Fruit fly (Drosophila melanogaster) whole organism, embryonic: Measurements from ENCODE around the gene CG17777.

ENCODE experiments used
- Aef1 ChIP-seq: fragments of 200-800 bp; sonication (Bioruptor generic); IDR thresholded peaks from 3 replicates; pipeline ENCODE4 v1.3.6; 2022; ENCODE audit warnings: missing biosample characterization, missing genetic modification characterization
- BEAF-32 ChIP-seq: fragments of 200-800 bp; sonication (Bioruptor generic); optimal IDR thresholded peaks from 3 replicates; lab custom pipeline; 2017; ENCODE audit warnings: missing biosample characterization, missing genetic modification characterization, mild to moderate bottlenecking, moderate library complexity, missing genetic modification reagents
- Bteb2 ChIP-seq: fragments of 200-800 bp; sonication (Bioruptor generic); optimal IDR thresholded peaks from 2 replicates; lab custom pipeline; 2016; ENCODE audit warnings: missing biosample characterization, missing genetic modification characterization
- C15 ChIP-seq: fragments of 200-800 bp; sonication (Bioruptor generic); IDR thresholded peaks from 3 replicates; pipeline ENCODE4 v1.3.6; 2022; ENCODE audit warnings: missing biosample characterization, missing genetic modification characterization
- CG10274 ChIP-seq: fragments of 200-800 bp; sonication (Bioruptor generic); optimal IDR thresholded peaks from 3 replicates; lab custom pipeline; 2017; ENCODE audit warnings: missing biosample characterization, mild to moderate bottlenecking, missing genetic modification characterization
- CG10366 ChIP-seq: fragments of 200-800 bp; sonication (Bioruptor generic); IDR thresholded peaks from 2 replicates; pipeline ENCODE4 v1.3.6; 2022; ENCODE audit warnings: missing biosample characterization, missing genetic modification characterization
- CG15011 ChIP-seq: fragments of 200-800 bp; sonication (Bioruptor generic); optimal IDR thresholded peaks from 3 replicates; lab custom pipeline; 2018; ENCODE audit warnings: missing biosample characterization, mild to moderate bottlenecking, missing genetic modification characterization
- CG17328 ChIP-seq: fragments of 200-800 bp; sonication (Bioruptor generic); IDR thresholded peaks from 2 replicates; pipeline ENCODE4 v1.3.6; 2022; ENCODE audit warnings: missing biosample characterization, missing genetic modification characterization
- CG2889 ChIP-seq: fragments of 200-800 bp; sonication (Bioruptor generic); IDR thresholded peaks from 3 replicates; pipeline ENCODE4 v1.3.6; 2022; ENCODE audit warnings: missing biosample characterization, missing genetic modification characterization
- CG3065 ChIP-seq: fragments of 200-800 bp; sonication (Bioruptor generic); optimal IDR thresholded peaks from 2 replicates; lab custom pipeline; 2016; ENCODE audit warnings: missing biosample characterization, missing genetic modification characterization
- CG32532 ChIP-seq: fragments of 200-800 bp; sonication (Bioruptor generic); IDR thresholded peaks from 2 replicates; pipeline ENCODE4 v1.3.6; 2022; ENCODE audit warnings: missing biosample characterization, missing genetic modification characterization
- CG3407 ChIP-seq: fragments of 200-800 bp; sonication (Bioruptor generic); optimal IDR thresholded peaks from 2 replicates; lab custom pipeline; 2018; ENCODE audit warnings: missing biosample characterization, mild to moderate bottlenecking, missing genetic modification characterization
- CG34224 ChIP-seq: fragments of 200-800 bp; sonication (Bioruptor generic); IDR thresholded peaks from 3 replicates; pipeline ENCODE4 v1.3.6; 2022; ENCODE audit warnings: missing biosample characterization, missing genetic modification characterization; ENCODE audit not compliant: partially characterized antibody
- CG43689 ChIP-seq: fragments of 200-800 bp; sonication (Bioruptor generic); IDR thresholded peaks from 2 replicates; pipeline ENCODE4 v1.3.6; 2022; ENCODE audit warnings: missing biosample characterization, missing genetic modification characterization
- CG6683 ChIP-seq: fragments of 200-800 bp; sonication (Bioruptor generic); optimal IDR thresholded peaks from 2 replicates; lab custom pipeline; 2017; ENCODE audit warnings: missing biosample characterization, mild to moderate bottlenecking, missing genetic modification characterization, missing genetic modification reagents
- CG8089 ChIP-seq: fragments of 200-800 bp; sonication (Bioruptor generic); optimal IDR thresholded peaks from 3 replicates; lab custom pipeline; 2016; ENCODE audit warnings: missing biosample characterization, missing genetic modification characterization
- CG8765 ChIP-seq: fragments of 200-800 bp; sonication (Bioruptor generic); IDR thresholded peaks from 2 replicates; pipeline ENCODE4 v1.3.6; 2022; ENCODE audit warnings: missing biosample characterization, missing genetic modification characterization
- CG9797 ChIP-seq: fragments of 200-800 bp; sonication (Bioruptor generic); optimal IDR thresholded peaks from 3 replicates; lab custom pipeline; 2018; ENCODE audit warnings: missing biosample characterization, mild to moderate bottlenecking, missing genetic modification characterization
- CG9932 ChIP-seq: fragments of 200-800 bp; sonication (Bioruptor generic); IDR thresholded peaks from 2 replicates; pipeline ENCODE4 v1.3.6; 2022; ENCODE audit warnings: missing biosample characterization, missing genetic modification characterization
- CkIIα-i1 ChIP-seq: fragments of 200-800 bp; sonication (Bioruptor generic); IDR thresholded peaks from 2 replicates; pipeline ENCODE4 v1.3.6; 2022; ENCODE audit warnings: missing biosample characterization, missing genetic modification characterization
- Deaf1 ChIP-seq: fragments of 200-800 bp; optimal IDR thresholded peaks from 3 replicates; lab custom pipeline; 2019; ENCODE audit warnings: missing biosample characterization, mild to moderate bottlenecking, missing genetic modification characterization, moderate library complexity
- Fer2 ChIP-seq: fragments of 200-800 bp; sonication (Bioruptor generic); optimal IDR thresholded peaks from 2 replicates; lab custom pipeline; 2018; ENCODE audit warnings: missing biosample characterization, mild to moderate bottlenecking, missing genetic modification characterization, moderate library complexity
- Jarid2 ChIP-seq: fragments of 200-800 bp; sonication (Bioruptor generic); optimal IDR thresholded peaks from 3 replicates; lab custom pipeline; 2017; ENCODE audit warnings: mild to moderate bottlenecking, missing biosample characterization, missing genetic modification reagents, missing genetic modification characterization
- NC2β ChIP-seq: fragments of 200-800 bp; sonication (Bioruptor generic); optimal IDR thresholded peaks from 2 replicates; lab custom pipeline; 2016; ENCODE audit warnings: missing biosample characterization, missing genetic modification characterization
- Nf-YC ChIP-seq: fragments of 200-800 bp; optimal IDR thresholded peaks from 3 replicates; lab custom pipeline; 2019; ENCODE audit warnings: missing biosample characterization, mild to moderate bottlenecking, missing genetic modification characterization, moderate library complexity
- Oaz ChIP-seq: fragments of 200-800 bp; sonication (Bioruptor generic); IDR thresholded peaks from 2 replicates; pipeline ENCODE4 v1.3.6; 2022; ENCODE audit warnings: missing biosample characterization, missing genetic modification characterization
- Optix ChIP-seq: fragments of 200-800 bp; sonication (Bioruptor generic); IDR thresholded peaks from 3 replicates; pipeline ENCODE4 v1.3.6; 2022; ENCODE audit warnings: missing biosample characterization, missing genetic modification characterization
- Ravus ChIP-seq: fragments of 200-800 bp; sonication (Bioruptor generic); IDR thresholded peaks from 2 replicates; pipeline ENCODE4 v1.3.6; 2022; ENCODE audit warnings: missing biosample characterization, missing genetic modification characterization
- Side ChIP-seq: fragments of 200-800 bp; sonication (Bioruptor generic); optimal IDR thresholded peaks from 2 replicates; lab custom pipeline; 2016; ENCODE audit warnings: missing biosample characterization, missing genetic modification characterization
- bbx ChIP-seq: fragments of 200-800 bp; sonication (Bioruptor generic); IDR thresholded peaks from 2 replicates; pipeline ENCODE4 v1.3.6; 2022; ENCODE audit warnings: missing biosample characterization, missing genetic modification characterization; ENCODE audit not compliant: partially characterized antibody
- cas ChIP-seq: fragments of 200-800 bp; sonication (Bioruptor generic); IDR thresholded peaks from 2 replicates; pipeline ENCODE4 v1.3.6; 2022; ENCODE audit warnings: missing biosample characterization, missing genetic modification characterization
- cwo ChIP-seq: fragments of 200-800 bp; sonication (Bioruptor generic); optimal IDR thresholded peaks from 3 replicates; lab custom pipeline; 2017; ENCODE audit warnings: missing biosample characterization, missing genetic modification characterization, mild to moderate bottlenecking, moderate library complexity, missing genetic modification reagents
- gce ChIP-seq: fragments of 200-800 bp; sonication (Bioruptor generic); IDR thresholded peaks from 3 replicates; pipeline ENCODE4 v1.3.6; 2022; ENCODE audit warnings: missing biosample characterization, missing genetic modification characterization
- gcm ChIP-seq: fragments of 200-800 bp; sonication (Bioruptor generic); optimal IDR thresholded peaks from 2 replicates; lab custom pipeline; 2019; ENCODE audit warnings: missing biosample characterization, mild to moderate bottlenecking, missing genetic modification characterization, moderate library complexity
- grn ChIP-seq: fragments of 200-800 bp; sonication (Bioruptor generic); optimal IDR thresholded peaks from 3 replicates; lab custom pipeline; 2017; ENCODE audit warnings: missing biosample characterization, missing genetic modification characterization
- gro ChIP-seq: fragments of 200-800 bp; sonication (Bioruptor generic); optimal IDR thresholded peaks from 2 replicates; lab custom pipeline; 2016; ENCODE audit warnings: missing biosample characterization, missing genetic modification characterization
- gsb-n ChIP-seq: fragments of 200-800 bp; sonication (Bioruptor generic); optimal IDR thresholded peaks from 3 replicates; lab custom pipeline; 2018; ENCODE audit warnings: missing biosample characterization, mild to moderate bottlenecking, missing genetic modification characterization
- jigr1 ChIP-seq: fragments of 200-800 bp; sonication (Bioruptor generic); IDR thresholded peaks from 3 replicates; pipeline ENCODE4 v1.3.6; 2022; ENCODE audit warnings: missing biosample characterization, missing genetic modification characterization
- jumu ChIP-seq: fragments of 200-800 bp; sonication (Bioruptor generic); optimal IDR thresholded peaks from 3 replicates; lab custom pipeline; 2016; ENCODE audit warnings: missing biosample characterization, missing genetic modification characterization
- kah ChIP-seq: fragments of 200-800 bp; sonication (Bioruptor generic); optimal IDR thresholded peaks from 2 replicates; lab custom pipeline; 2018; ENCODE audit warnings: missing biosample characterization, mild to moderate bottlenecking, missing genetic modification characterization
- klu ChIP-seq: fragments of 200-800 bp; sonication (Bioruptor generic); IDR thresholded peaks from 2 replicates; pipeline ENCODE4 v1.3.6; 2022; ENCODE audit warnings: missing biosample characterization, missing genetic modification characterization
- lilli ChIP-seq: fragments of 200-800 bp; sonication (Bioruptor generic); optimal IDR thresholded peaks from 3 replicates; lab custom pipeline; 2016; ENCODE audit warnings: missing biosample characterization, missing genetic modification characterization
- odd ChIP-seq: fragments of 200-800 bp; sonication (Bioruptor generic); optimal IDR thresholded peaks from 2 replicates; lab custom pipeline; 2017; ENCODE audit warnings: missing biosample characterization, mild to moderate bottlenecking, missing genetic modification characterization
- p53 ChIP-seq: fragments of 200-800 bp; sonication (Bioruptor generic); optimal IDR thresholded peaks from 2 replicates; lab custom pipeline; 2016; ENCODE audit warnings: missing biosample characterization, missing genetic modification characterization
- pita ChIP-seq: fragments of 200-800 bp; sonication (Bioruptor generic); optimal IDR thresholded peaks from 2 replicates; lab custom pipeline; 2017; ENCODE audit warnings: missing biosample characterization, mild to moderate bottlenecking, missing genetic modification characterization
- prd ChIP-seq, 3 experiments: fragments of >200 bp in 2 of 3; fragments of 200-800 bp in 1 of 3; sonication (Bioruptor generic) in 1 of 3; optimal IDR thresholded peaks in 2 of 3; IDR thresholded peaks in 1 of 3; 2 replicates in 2 of 3; 3 replicates in 1 of 3; pipeline versions ENCODE4 v1.3.6 to Lab custom; 2017 to 2022; ENCODE audit warnings: missing biosample characterization in 1 of 3, missing genetic modification characterization in 1 of 3
- ranshi ChIP-seq: fragments of 200-800 bp; sonication (Bioruptor generic); IDR thresholded peaks from 2 replicates; pipeline ENCODE4 v1.3.6; 2022; ENCODE audit warnings: missing biosample characterization, missing genetic modification characterization
- seq ChIP-seq: fragments of 200-800 bp; sonication (Bioruptor generic); IDR thresholded peaks from 2 replicates; pipeline ENCODE4 v1.3.6; 2022; ENCODE audit warnings: missing biosample characterization, missing genetic modification characterization
- so ChIP-seq: fragments of 200-800 bp; sonication (Bioruptor generic); IDR thresholded peaks from 3 replicates; pipeline ENCODE4 v1.3.6; 2022; ENCODE audit warnings: missing biosample characterization, missing genetic modification characterization
- ttk ChIP-seq: fragments of 200-800 bp; sonication (Bioruptor generic); IDR thresholded peaks from 2 replicates; pipeline ENCODE4 v2.1.2; 2022; ENCODE audit warnings: missing biosample characterization, missing genetic modification characterization
- wor ChIP-seq: fragments of 200-800 bp; sonication (Bioruptor generic); IDR thresholded peaks from 2 replicates; pipeline ENCODE4 v1.3.6; 2022; ENCODE audit warnings: missing biosample characterization, missing genetic modification characterization

CG17777 gene

DNA sequence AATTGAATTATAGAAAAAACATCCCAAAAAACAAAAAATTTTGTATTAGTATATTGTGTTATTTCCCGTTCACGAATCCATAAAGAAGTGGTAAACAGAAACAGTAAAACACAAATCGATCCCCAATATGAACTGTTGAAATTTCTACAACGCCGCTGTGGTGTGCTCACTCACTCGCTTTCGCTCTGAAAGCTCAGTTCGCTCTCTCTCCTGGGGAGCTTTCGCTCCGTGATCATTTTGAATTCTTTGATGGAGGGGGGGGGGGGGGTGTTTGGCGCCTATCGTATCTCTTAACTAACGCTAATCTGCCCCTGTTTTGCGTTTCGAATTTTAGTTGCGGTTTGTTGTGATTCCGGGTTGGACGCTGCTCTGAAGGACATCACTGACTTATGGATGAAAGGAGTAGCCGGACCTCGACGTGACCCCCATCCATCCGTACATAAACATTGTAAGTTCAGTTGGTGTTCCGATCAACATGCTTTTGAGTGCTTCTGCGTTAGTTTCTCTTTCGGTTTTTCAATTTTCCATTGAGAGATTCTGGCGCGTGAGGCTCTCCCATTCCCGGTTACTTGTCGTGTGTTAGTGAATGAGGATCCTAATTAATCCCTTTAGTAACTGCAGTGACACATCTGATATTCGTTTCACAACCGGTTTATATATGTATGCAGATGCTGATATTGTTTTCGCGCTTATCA is 45.3 kb upstream of the CG17777 start, which contains the start of gene D2hgdh (continued):
- TF ChIP-seq p53 (GFP tag; lab: Kevin White, UChicago) (no peak), BEAF-32 (GFP tag; lab: Kevin White, UChicago) (no peak), CG8089 (GFP tag; lab: Kevin White, UChicago) (no peak), ranshi (GFP tag; lab: Robert Waterston, UW) (no peak; the same call in 1 of the 2 replicates), CG43689 (GFP tag; lab: Robert Waterston, UW) (no peak), CG3407 (GFP tag; lab: Kevin White, UChicago) (no peak), Ravus (GFP tag; lab: Robert Waterston, UW) (no peak), grn (GFP tag; lab: Kevin White, UChicago) (no peak), CG17328 (GFP tag; lab: Robert Waterston, UW) (no peak), pita (no peak), gsb-n (tag; lab: Kevin White, UChicago) (no peak), lilli (GFP tag; lab: Kevin White, UChicago) (peak; percentile 45), Bteb2 (no peak), odd (GFP tag; lab: Kevin White, UChicago) (no peak), gro (GFP tag; lab: Kevin White, UChicago) (peak; percentile 1), Optix (no peak), prd (optimal IDR thresholded peaks at IDR 0.05; lab: Kevin White, UChicago) (no peak), prd (GFP tag; IDR thresholded peaks at IDR 0.05; lab: Robert Waterston, UW) (no peak), klu (GFP tag; lab: Robert Waterston, UW) (no peak), jumu (no peak), CG8765 (GFP tag; lab: Robert Waterston, UW) (no peak), CG10366 (GFP tag; lab: Robert Waterston, UW) (no peak), so (GFP tag; lab: Robert Waterston, UW) (no peak), CG2889 (no peak), Nf-YC (tag; lab: Kevin White, UChicago) (no peak), Side (GFP tag; lab: Kevin White, UChicago) (no peak), CG34224 (GFP tag; lab: Robert Waterston, UW) (no peak), Fer2 (tag; lab: Kevin White, UChicago) (no peak), cwo (no peak), CG10274 (GFP tag; lab: Kevin White, UChicago) (no peak), CG6683 (no peak), Aef1 (GFP tag; lab: Robert Waterston, UW) (no peak), CG32532 (GFP tag; lab: Robert Waterston, UW) (peak; percentile 59), Deaf1 (tag; lab: Kevin White, UChicago) (no peak), CG3065 (GFP tag; lab: Kevin White, UChicago) (no peak), kah (GFP tag; lab: Kevin White, UChicago) (no peak), CkIIα-i1 (no peak), bbx (GFP tag; lab: Robert Waterston, UW) (no peak), CG15011 (GFP tag; lab: Kevin White, UChicago) (no peak), seq (GFP tag; lab: Robert Waterston, UW) (no peak), Oaz (GFP tag; lab: Robert Waterston, UW) (no peak), NC2β (no peak), gce (no peak), ttk (GFP tag; lab: Robert Waterston, UW) (no peak), CG9797 (no peak), C15 (no peak), jigr1 (GFP tag; lab: Robert Waterston, UW) (no peak), Jarid2 (GFP tag; lab: Kevin White, UChicago) (peak; percentile 15), wor (GFP tag; lab: Robert Waterston, UW) (no peak), gcm (GFP tag; lab: Kevin White, UChicago) (no peak), cas (no peak), CG9932 (GFP tag; lab: Robert Waterston, UW) (peak; percentile 43)
